Worm (Caenorhabditis elegans): ENCODE data around the gene fipr-4.
A peak's percentile ranks its signal among the peaks of the same experiment; 100 is the strongest.

Gene fipr-4

DNA sequence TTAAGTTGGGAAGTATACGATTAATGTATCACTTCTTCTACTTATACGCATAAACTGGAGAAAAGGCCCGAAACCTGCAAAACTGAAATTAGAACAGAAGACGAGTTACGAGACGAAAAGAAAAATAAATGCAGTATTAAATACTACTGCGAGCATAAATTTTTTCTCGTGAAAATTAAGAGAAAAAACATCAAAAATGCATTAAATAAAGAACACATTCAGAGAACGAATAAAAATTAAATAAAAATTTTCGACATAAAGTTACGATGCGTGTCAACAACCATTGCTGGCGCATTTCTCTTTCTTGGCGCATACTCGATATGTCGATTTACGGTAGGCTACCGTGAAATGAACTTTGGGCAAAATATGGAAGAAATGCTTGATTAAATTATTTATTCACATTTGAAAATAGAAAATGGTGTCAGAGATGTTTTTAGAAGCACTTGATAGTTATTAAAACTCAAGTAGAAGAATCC is 23.4 kb downstream of the fipr-4 start, which contains the start of the genes ZK856.19 and ZK856.11:
ZK856.19 (minus strand) TSS at position 51 of the 476 bp plus-strand sequence.
ZK856.11 (minus strand) TSS at position 76 of the 476 bp plus-strand sequence.
- TF ChIP-seq nfya-1 (tag; optimal IDR thresholded peaks at IDR 0.05) (peak; percentile 21), unc-42 (tag; optimal IDR thresholded peaks at IDR 0.05) (peak; percentile 20), npax-4 (tag; optimal IDR thresholded peaks at IDR 0.05) (no peak)

DNA sequence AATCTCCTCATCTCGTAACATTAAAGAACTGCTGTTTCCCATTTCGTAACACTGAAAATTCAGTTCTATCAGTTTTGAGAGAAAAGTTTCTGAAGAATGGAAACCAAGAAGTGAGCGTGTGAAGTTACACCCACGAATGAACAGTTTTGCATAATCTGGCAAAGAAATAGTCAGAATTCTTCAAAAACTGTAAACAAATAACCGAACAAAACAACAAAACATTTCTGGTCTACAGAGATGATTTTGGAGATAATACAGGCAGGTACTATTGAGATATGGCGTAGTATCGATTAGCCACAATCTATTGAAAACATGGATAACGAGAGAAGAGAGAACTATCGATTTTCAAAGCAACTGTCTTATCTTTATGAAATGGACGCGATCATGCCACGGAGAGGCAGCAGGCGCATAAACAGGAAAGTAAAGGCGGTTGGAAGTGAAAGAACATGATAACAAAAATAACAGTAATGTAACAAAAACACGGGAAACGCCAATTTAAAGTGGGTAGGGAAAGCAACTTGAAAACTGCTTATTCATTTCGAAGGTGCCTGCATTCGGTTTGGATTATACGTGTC is 24.7 kb downstream of the fipr-4 start, which contains the start of gene chpf-1:
chpf-1 (minus strand) TSS at position 51 of the 575 bp plus-strand sequence.
- TF ChIP-seq ceh-14 (tag; optimal IDR thresholded peaks at IDR 0.05): no peak
- TF ChIP-seq elt-2 (tag; optimal IDR thresholded peaks at IDR 0.05): peak; percentile 41

DNA sequence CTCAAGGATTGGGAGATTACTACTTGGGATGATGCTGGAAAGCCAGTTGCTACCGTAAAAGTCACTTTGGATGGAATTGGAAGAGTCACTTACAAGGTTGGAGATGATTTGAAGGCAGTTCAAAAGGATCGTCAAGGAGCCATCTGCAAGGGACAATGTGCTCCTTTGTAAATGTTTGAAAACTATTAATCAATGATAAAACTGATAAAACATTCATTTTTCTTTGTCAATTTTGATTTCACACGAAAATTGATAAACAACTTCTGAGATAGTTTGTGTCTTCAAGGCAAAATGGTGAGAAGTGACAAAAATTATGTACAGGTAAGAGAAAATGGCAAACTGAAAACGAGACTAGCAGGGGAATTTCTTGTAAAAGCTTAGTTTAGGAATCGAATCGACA is 25.9 kb downstream of the fipr-4 start:
- TF ChIP-seq K09A11.1 (tag; optimal IDR thresholded peaks at IDR 0.05; ENCODE audit: insufficient read depth) (no peak), madf-2 (tag; optimal IDR thresholded peaks at IDR 0.05) (no peak), pax-1 (tag; optimal IDR thresholded peaks at IDR 0.05) (no peak), gmeb-2 (tag; optimal IDR thresholded peaks at IDR 0.05) (no peak), hlh-8 (tag; optimal IDR thresholded peaks at IDR 0.05) (no peak), fkh-10 (GFP tag; optimal IDR thresholded peaks at IDR 0.05) (no peak), tbx-2 (tag; optimal IDR thresholded peaks at IDR 0.05) (no peak), odd-2 (tag; optimal IDR thresholded peaks at IDR 0.05) (no peak)

DNA sequence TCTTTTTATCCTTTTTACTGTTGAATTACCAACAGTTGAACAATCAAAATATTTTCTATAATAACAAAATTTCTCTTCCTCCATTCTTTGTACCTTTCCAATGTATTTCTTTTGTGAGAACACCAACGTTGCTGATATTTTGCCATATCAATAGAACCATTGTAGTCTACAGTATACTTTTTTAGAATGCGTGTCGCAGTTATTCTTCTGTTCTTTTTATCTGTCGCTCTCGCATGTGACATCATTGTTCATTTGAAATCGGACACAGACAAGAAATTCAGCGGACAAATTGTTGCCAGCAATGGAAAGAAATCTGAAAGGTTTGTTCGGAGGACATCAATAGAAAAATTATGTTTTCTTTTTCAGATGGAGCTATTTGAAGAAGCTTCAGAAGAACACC is 26.3 kb downstream of the fipr-4 start, which contains the start of gene ZK856.7:
ZK856.7 (plus strand) TSS at position 186 of the 400 bp plus-strand sequence.
- TF ChIP-seq pha-4 (tag; optimal IDR thresholded peaks at IDR 0.05): no peak
- TF ChIP-seq odd-2 (tag; optimal IDR thresholded peaks at IDR 0.05): no peak
- no peak for TF ChIP-seq hlh-30 (tag; optimal IDR thresholded peaks at IDR 0.05; ENCODE audit: insufficient read depth)
- no peak for TF ChIP-seq T23F11.4 (GFP tag; optimal IDR thresholded peaks at IDR 0.05)
- TF ChIP-seq ceh-2 (tag; optimal IDR thresholded peaks at IDR 0.05): no peak
- TF ChIP-seq ceh-45 (GFP tag; IDR thresholded peaks at IDR 0.05): no peak
- no peak for TF ChIP-seq ceh-9 (tag; optimal IDR thresholded peaks at IDR 0.05)
- no peak for TF ChIP-seq K09A11.1 (tag; optimal IDR thresholded peaks at IDR 0.05; ENCODE audit: insufficient read depth)
- no peak for TF ChIP-seq ama-1 (optimal IDR thresholded peaks at IDR 0.05)
- no peak for TF ChIP-seq unc-55 (GFP tag; optimal IDR thresholded peaks at IDR 0.05)
- no peak for TF ChIP-seq tbx-2 (tag; optimal IDR thresholded peaks at IDR 0.05)
- no peak for TF ChIP-seq zip-5 (tag; optimal IDR thresholded peaks at IDR 0.05)
- no peak for TF ChIP-seq npax-4 (tag; optimal IDR thresholded peaks at IDR 0.05)

DNA sequence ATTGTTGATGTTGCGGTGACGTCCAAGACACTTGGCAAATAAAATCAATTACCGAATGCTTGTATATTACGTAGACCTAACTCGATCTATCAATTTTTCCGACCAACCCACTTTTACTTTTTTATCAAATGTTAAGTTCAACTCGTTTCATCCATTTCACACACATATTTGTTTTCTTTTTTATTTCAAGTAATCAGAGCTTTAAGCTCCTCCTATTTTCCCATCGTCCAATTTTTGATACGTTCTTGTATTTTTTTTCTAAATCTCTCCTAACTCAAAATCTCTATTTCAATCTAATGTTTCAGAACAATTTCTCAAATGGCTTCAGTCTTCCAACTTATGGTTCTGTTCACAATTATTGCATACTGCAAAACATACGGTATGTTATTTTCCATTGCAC is 29.9 kb downstream of the fipr-4 start, which contains the start of gene ZK856.6:
ZK856.6 (plus strand) TSS at position 301 of the 400 bp plus-strand sequence.
- TF ChIP-seq ceh-34 (tag; optimal IDR thresholded peaks at IDR 0.05) (no peak), eyg-1 (tag; optimal IDR thresholded peaks at IDR 0.05) (no peak), pha-4 (tag; optimal IDR thresholded peaks at IDR 0.05) (no peak), pag-3 (tag; optimal IDR thresholded peaks at IDR 0.05; ENCODE audit: borderline replicate concordance) (no peak), unc-55 (GFP tag; optimal IDR thresholded peaks at IDR 0.05) (no peak), ceh-14 (tag; optimal IDR thresholded peaks at IDR 0.05) (no peak), hlh-13 (GFP tag; optimal IDR thresholded peaks at IDR 0.05) (no peak), unc-3 (GFP tag; conservative IDR thresholded peaks at IDR 0.05) (no peak), unc-3 (tag; optimal IDR thresholded peaks at IDR 0.05) (no peak), C08G9.2 (tag; optimal IDR thresholded peaks at IDR 0.05) (no peak), tbx-7 (tag; optimal IDR thresholded peaks at IDR 0.05) (no peak), dmd-4 (tag; optimal IDR thresholded peaks at IDR 0.05; ENCODE audit: borderline replicate concordance) (no peak), pqm-1 (tag; optimal IDR thresholded peaks at IDR 0.05) (no peak)
